Worm (Caenorhabditis elegans) whole organism, young adult: Measurements from ENCODE around the gene rpl-5.
A peak's percentile ranks its signal among the peaks of the same experiment; 100 is the strongest.

Source experiments
- D2030.7 ChIP-seq: fragments of 200-800 bp; sonication (Bioruptor generic); IDR thresholded peaks from 2 replicates; pipeline ENCODE4 v1.3.6; 2022; ENCODE audit warnings: missing genetic modification reagents, missing genetic modification characterization, missing compliant biosample characterization
- F33H1.4 ChIP-seq: fragments of 200-800 bp; sonication (Bioruptor generic); IDR thresholded peaks from 2 replicates; pipeline ENCODE4 v1.3.6; 2022; ENCODE audit warnings: missing genetic modification reagents, missing genetic modification characterization, missing compliant biosample characterization
- F49E8.2 ChIP-seq: sonication (generic microtip); optimal IDR thresholded peaks from 3 replicates; lab custom pipeline; 2017; ENCODE audit warnings: missing genetic modification characterization, mild to moderate bottlenecking, missing compliant biosample characterization, antibody characterized with exemption, moderate library complexity; ENCODE audit not compliant: insufficient read depth
- F57C9.4 ChIP-seq: sonication (generic microtip); optimal IDR thresholded peaks from 2 replicates; lab custom pipeline; 2017; ENCODE audit warnings: mild to moderate bottlenecking, missing genetic modification characterization, missing compliant biosample characterization
- Y53F4B.3 ChIP-seq: fragments of 200-800 bp; sonication (Bioruptor generic); IDR thresholded peaks from 2 replicates; pipeline ENCODE4 v1.3.6; 2022; ENCODE audit warnings: missing genetic modification reagents, missing genetic modification characterization, missing compliant biosample characterization
- Y53G8AR.9 ChIP-seq: fragments of 200-800 bp; sonication (Bioruptor generic); conservative IDR thresholded peaks from 2 replicates; pipeline ENCODE4 v1.3.6; 2022; ENCODE audit warnings: missing genetic modification reagents, missing genetic modification characterization, missing compliant biosample characterization
- Y56A3A.18 ChIP-seq: fragments of 200-800 bp; sonication (Bioruptor generic); IDR thresholded peaks from 2 replicates; pipeline ENCODE4 v1.3.6; 2022; ENCODE audit warnings: missing genetic modification reagents, missing genetic modification characterization, missing compliant biosample characterization
- Y95B8A.8 ChIP-seq: fragments of 200-800 bp; sonication (Bioruptor generic); IDR thresholded peaks from 2 replicates; pipeline ENCODE4 v1.3.6; 2022; ENCODE audit warnings: missing genetic modification reagents, missing genetic modification characterization, missing compliant biosample characterization
- ZK185.1 ChIP-seq: sonication (generic microtip); optimal IDR thresholded peaks from 2 replicates; lab custom pipeline; 2016; ENCODE audit warnings: mild to moderate bottlenecking, missing genetic modification characterization, missing compliant biosample characterization; ENCODE audit not compliant: poor library complexity, severe bottlenecking
- aptf-2 ChIP-seq: fragments of 200-800 bp; sonication (Bioruptor generic); conservative IDR thresholded peaks from 2 replicates; pipeline ENCODE4 v1.3.6; 2022; ENCODE audit warnings: missing genetic modification reagents, missing genetic modification characterization, missing compliant biosample characterization
- aptf-3 ChIP-seq: fragments of 200-800 bp; sonication (Bioruptor generic); IDR thresholded peaks from 2 replicates; pipeline ENCODE4 v1.3.6; 2022; ENCODE audit warnings: missing genetic modification characterization, missing compliant biosample characterization
- atf-7 ChIP-seq: sonication (generic microtip); optimal IDR thresholded peaks from 2 replicates; lab custom pipeline; 2017; ENCODE audit warnings: mild to moderate bottlenecking, missing genetic modification characterization, missing compliant biosample characterization
- athp-1 ChIP-seq: sonication (generic microtip); optimal IDR thresholded peaks from 2 replicates; lab custom pipeline; 2017; ENCODE audit warnings: mild to moderate bottlenecking, missing genetic modification characterization, missing compliant biosample characterization
- attf-3 ChIP-seq: fragments of 200-800 bp; sonication (Bioruptor generic); conservative IDR thresholded peaks from 2 replicates; pipeline ENCODE4 v1.3.6; 2022; ENCODE audit warnings: missing genetic modification reagents, missing genetic modification characterization, missing compliant biosample characterization
- attf-6 ChIP-seq: fragments of 200-800 bp; sonication (Bioruptor generic); IDR thresholded peaks from 2 replicates; pipeline ENCODE4 v1.3.6; 2022; ENCODE audit warnings: missing genetic modification reagents, missing genetic modification characterization, missing compliant biosample characterization
- bed-1 ChIP-seq: fragments of 200-800 bp; sonication (Bioruptor generic); IDR thresholded peaks from 2 replicates; pipeline ENCODE4 v1.3.6; 2022; ENCODE audit warnings: missing genetic modification reagents, missing genetic modification characterization, missing compliant biosample characterization
- ceh-27 ChIP-seq: fragments of 200-800 bp; sonication (Bioruptor generic); optimal IDR thresholded peaks from 2 replicates; lab custom pipeline; 2018; ENCODE audit warnings: mild to moderate bottlenecking, missing genetic modification characterization, moderate library complexity, missing compliant biosample characterization
- ceh-40 ChIP-seq: fragments of 200-800 bp; sonication (Bioruptor generic); IDR thresholded peaks from 2 replicates; pipeline ENCODE4 v1.3.6; 2022; ENCODE audit warnings: missing genetic modification characterization, missing compliant biosample characterization
- dox-1 ChIP-seq: fragments of 200-800 bp; sonication (Bioruptor generic); IDR thresholded peaks from 2 replicates; pipeline ENCODE4 v1.3.6; 2022; ENCODE audit warnings: missing genetic modification reagents, missing genetic modification characterization, missing compliant biosample characterization
- efl-1 ChIP-seq: fragments of 150-350 bp; optimal IDR thresholded peaks from 2 replicates; lab custom pipeline; 2014; ENCODE audit warnings: missing biosample characterization, missing genetic modification reagents, missing genetic modification characterization
- ekl-4 ChIP-seq: fragments of 200-800 bp; sonication (Bioruptor generic); IDR thresholded peaks from 2 replicates; pipeline ENCODE4 v1.3.6; 2022; ENCODE audit warnings: missing genetic modification reagents, missing genetic modification characterization, missing compliant biosample characterization
- fkh-3 ChIP-seq: sonication (generic microtip); optimal IDR thresholded peaks from 2 replicates; lab custom pipeline; 2016; ENCODE audit warnings: mild to moderate bottlenecking, missing genetic modification characterization, missing compliant biosample characterization
- hlh-12 ChIP-seq: sonication (generic microtip); optimal IDR thresholded peaks from 2 replicates; lab custom pipeline; 2016; ENCODE audit warnings: missing genetic modification characterization, missing compliant biosample characterization
- hrde-1 ChIP-seq: sonication (generic microtip); optimal IDR thresholded peaks from 2 replicates; lab custom pipeline; 2016; ENCODE audit warnings: missing genetic modification characterization, mild to moderate bottlenecking, missing compliant biosample characterization, moderate library complexity, missing genotype, missing genetic modification reagents, borderline replicate concordance
- let-607 ChIP-seq, 2 experiments: fragments of 200-800 bp in 1 of 2; sonication (Bioruptor generic) in 1 of 2; sonication (generic microtip) in 1 of 2; optimal IDR thresholded peaks; 2 replicates each; lab custom pipeline; 2016 to 2018; ENCODE audit warnings: mild to moderate bottlenecking in 2 of 2, missing compliant biosample characterization in 2 of 2, missing genetic modification characterization in 2 of 2, moderate library complexity in 2 of 2, missing genotype in 1 of 2
- lin-26 ChIP-seq: fragments of 200-800 bp; sonication (Bioruptor generic); IDR thresholded peaks from 2 replicates; pipeline ENCODE4 v1.3.6; 2022; ENCODE audit warnings: missing genetic modification reagents, missing genetic modification characterization, missing compliant biosample characterization
- madf-6 ChIP-seq: fragments of 200-800 bp; sonication (Bioruptor generic); IDR thresholded peaks from 2 replicates; pipeline ENCODE4 v1.3.6; 2022; ENCODE audit warnings: missing genetic modification reagents, missing genetic modification characterization, missing compliant biosample characterization
- madf-8 ChIP-seq: fragments of 200-800 bp; sonication (Bioruptor generic); conservative IDR thresholded peaks from 2 replicates; pipeline ENCODE4 v1.3.6; 2022; ENCODE audit warnings: missing genetic modification reagents, missing genetic modification characterization, missing compliant biosample characterization
- mcd-1 ChIP-seq: fragments of 200-800 bp; sonication (Bioruptor generic); IDR thresholded peaks from 2 replicates; pipeline ENCODE4 v1.3.6; 2022; ENCODE audit warnings: missing genetic modification reagents, missing genetic modification characterization, missing compliant biosample characterization
- mxl-1 ChIP-seq: sonication (generic microtip); optimal IDR thresholded peaks from 2 replicates; lab custom pipeline; 2016; ENCODE audit warnings: missing genetic modification characterization, missing compliant biosample characterization
- rcor-1 ChIP-seq: fragments of 200-800 bp; sonication (Bioruptor generic); IDR thresholded peaks from 2 replicates; pipeline ENCODE4 v1.3.6; 2022; ENCODE audit warnings: missing genetic modification reagents, missing genetic modification characterization, missing compliant biosample characterization
- rpc-1 ChIP-seq, 2 experiments: fragments of 150-350 bp in 1 of 2; sonication (generic microtip) in 1 of 2; optimal IDR thresholded peaks; 2 replicates each; lab custom pipeline; 2014 to 2018; ENCODE audit warnings: missing biosample characterization in 1 of 2, missing genetic modification characterization in 1 of 2, missing genetic modification reagents in 1 of 2, missing genotype in 1 of 2
- sdz-38 ChIP-seq: sonication (generic microtip); optimal IDR thresholded peaks from 2 replicates; lab custom pipeline; 2016; ENCODE audit warnings: missing genotype, missing genetic modification characterization, missing compliant biosample characterization
- sea-2 ChIP-seq: fragments of 200-800 bp; sonication (Bioruptor generic); IDR thresholded peaks from 2 replicates; pipeline ENCODE4 v1.3.6; 2022; ENCODE audit warnings: missing genetic modification characterization, missing compliant biosample characterization
- snpc-1.3 ChIP-seq: sonication (generic microtip); optimal IDR thresholded peaks from 2 replicates; lab custom pipeline; 2017; ENCODE audit warnings: missing genetic modification characterization, mild to moderate bottlenecking, missing compliant biosample characterization, antibody characterized with exemption, moderate library complexity, missing genotype, missing genetic modification reagents; ENCODE audit not compliant: insufficient read depth
- snpc-3.4 ChIP-seq: sonication (generic microtip); optimal IDR thresholded peaks from 2 replicates; lab custom pipeline; 2017; ENCODE audit warnings: missing genetic modification characterization, mild to moderate bottlenecking, missing compliant biosample characterization, antibody characterized with exemption, moderate library complexity, missing genotype, missing genetic modification reagents
- snpc-4 ChIP-seq, 5 experiments: fragments of 150-350 bp in 1 of 5; sonication (generic microtip) in 4 of 5; optimal IDR thresholded peaks; 2 replicates each; lab custom pipeline; 2014 to 2018; ENCODE audit warnings: missing genetic modification characterization in 5 of 5, missing biosample characterization in 3 of 5, antibody characterized with exemption in 2 of 5, mild to moderate bottlenecking in 2 of 5, missing compliant biosample characterization in 2 of 5, missing genotype in 2 of 5, moderate library complexity in 2 of 5, missing genetic modification reagents in 1 of 5
- sptf-2 ChIP-seq: fragments of 200-800 bp; sonication (Bioruptor generic); optimal IDR thresholded peaks from 2 replicates; lab custom pipeline; 2018; ENCODE audit warnings: mild to moderate bottlenecking, missing genetic modification characterization, missing compliant biosample characterization
- tbx-9 ChIP-seq: sonication (generic microtip); optimal IDR thresholded peaks from 2 replicates; lab custom pipeline; 2016; ENCODE audit warnings: borderline replicate concordance, missing genetic modification characterization, inconsistent platforms, missing compliant biosample characterization
- tlf-1 ChIP-seq: fragments of 200-800 bp; sonication (Bioruptor generic); optimal IDR thresholded peaks from 2 replicates; lab custom pipeline; 2018; ENCODE audit warnings: mild to moderate bottlenecking, missing genetic modification characterization, missing compliant biosample characterization
- unc-62 ChIP-seq: fragments of 150-350 bp; optimal IDR thresholded peaks from 2 replicates; lab custom pipeline; 2014; ENCODE audit warnings: missing biosample characterization, missing genetic modification reagents, missing genetic modification characterization
- zfh-2 ChIP-seq: fragments of 200-800 bp; sonication (Bioruptor generic); conservative IDR thresholded peaks from 2 replicates; pipeline ENCODE4 v1.3.6; 2022; ENCODE audit warnings: missing genetic modification reagents, missing genetic modification characterization, missing compliant biosample characterization
- ztf-25 ChIP-seq: fragments of 200-800 bp; sonication (Bioruptor generic); IDR thresholded peaks from 2 replicates; pipeline ENCODE4 v1.3.6; 2022; ENCODE audit warnings: missing genetic modification reagents, missing genetic modification characterization, missing compliant biosample characterization
- ztf-26 ChIP-seq: sonication (generic microtip); optimal IDR thresholded peaks from 2 replicates; lab custom pipeline; 2017; ENCODE audit warnings: missing genetic modification characterization, missing compliant biosample characterization
- ztf-6 ChIP-seq: fragments of 200-800 bp; sonication (Bioruptor generic); IDR thresholded peaks from 2 replicates; pipeline ENCODE4 v1.3.6; 2022; ENCODE audit warnings: missing genetic modification reagents, missing genetic modification characterization, missing compliant biosample characterization

Gene rpl-5

ce11 chrII:8603567-8604359 lies 34.0 kb downstream of the rpl-5 start, which contains the start of gene suf-1:
Gene suf-1 (plus strand): TSS chrII:8603846.
- TF ChIP-seq Y53F4B.3 (no peak), ztf-6 (GFP tag; lab: Robert Waterston, UW) (no peak), F57C9.4 (tag; lab: Kevin White, UChicago) (no peak), tbx-9 (tag; lab: Kevin White, UChicago) (no peak), rcor-1 (GFP tag; lab: Robert Waterston, UW) (no peak), snpc-4 (GFP tag; optimal IDR thresholded peaks at IDR 0.05; lab: Kevin White, UChicago) (peak; percentile 49), snpc-4 (tag; optimal IDR thresholded peaks at IDR 0.05; lab: Kevin White, UChicago) (peak in 3 of 4 experiments; percentile 29 to 81 (median 42)), athp-1 (tag; lab: Kevin White, UChicago) (peak; percentile 40), sptf-2 (GFP tag; lab: Kevin White, UChicago) (no peak), madf-8 (peak; percentile 44; the same call in 1 of the 2 replicates), aptf-3 (peak; percentile 13; the same call in 1 of the 2 replicates), ZK185.1 (tag; lab: Kevin White, UChicago) (peak; percentile 55), ztf-26 (tag; lab: Kevin White, UChicago) (no peak), fkh-3 (tag; lab: Kevin White, UChicago) (no peak), tlf-1 (GFP tag; lab: Kevin White, UChicago) (peak; percentile 79), atf-7 (peak; percentile 56), Y56A3A.18 (peak; percentile 75; the same call in 1 of the 2 replicates), mxl-1 (peak; percentile 29), ekl-4 (GFP tag; lab: Robert Waterston, UW) (peak; percentile 90), zfh-2 (GFP tag; lab: Robert Waterston, UW) (no peak), let-607 (tag; optimal IDR thresholded peaks at IDR 0.05; lab: Kevin White, UChicago) (no peak), unc-62 (GFP tag; lab: Kevin White, UChicago) (no peak), attf-6 (GFP tag; lab: Robert Waterston, UW) (peak; percentile 73), madf-6 (GFP tag; lab: Robert Waterston, UW) (peak; percentile 85), snpc-1.3 (tag; lab: Kevin White, UChicago) (peak; percentile 2), hlh-12 (tag; lab: Kevin White, UChicago) (no peak), ceh-27 (no peak), ztf-25 (no peak), dox-1 (peak; percentile 12; the same call in 1 of the 2 replicates), attf-3 (no peak), sea-2 (GFP tag; lab: Robert Waterston, UW) (no peak), mcd-1 (GFP tag; lab: Robert Waterston, UW) (peak; percentile 34; the same call in 1 of the 2 replicates), Y95B8A.8 (0 out of 2 replicates have a peak, but pooled peaks have one; percentile 34), sdz-38 (tag; lab: Kevin White, UChicago) (no peak), F49E8.2 (tag; lab: Kevin White, UChicago) (peak; percentile 94), Y53G8AR.9 (peak; percentile 85), snpc-3.4 (tag; lab: Kevin White, UChicago) (peak; percentile 80), lin-26 (GFP tag; lab: Robert Waterston, UW) (peak; percentile 73; the same call in 1 of the 2 replicates), ceh-40 (GFP tag; lab: Robert Waterston, UW) (no peak), efl-1 (GFP tag; lab: Kevin White, UChicago) (peak; percentile 43), bed-1 (GFP tag; lab: Robert Waterston, UW) (0 out of 2 replicates have a peak, but pooled peaks have one; percentile 20), D2030.7 (peak; percentile 35; the same call in 1 of the 2 replicates), rpc-1 (optimal IDR thresholded peaks at IDR 0.05; lab: Kevin White, UChicago) (no peak), rpc-1 (tag; optimal IDR thresholded peaks at IDR 0.05; lab: Kevin White, UChicago) (peak; percentile 3), hrde-1 (tag; lab: Kevin White, UChicago) (peak; percentile 92), aptf-2 (GFP tag; lab: Robert Waterston, UW) (no peak), F33H1.4 (peak; percentile 65)
